Worm (Caenorhabditis elegans): Measurements from ENCODE around the gene ZK1010.8.

ZK1010.8 gene

DNA sequence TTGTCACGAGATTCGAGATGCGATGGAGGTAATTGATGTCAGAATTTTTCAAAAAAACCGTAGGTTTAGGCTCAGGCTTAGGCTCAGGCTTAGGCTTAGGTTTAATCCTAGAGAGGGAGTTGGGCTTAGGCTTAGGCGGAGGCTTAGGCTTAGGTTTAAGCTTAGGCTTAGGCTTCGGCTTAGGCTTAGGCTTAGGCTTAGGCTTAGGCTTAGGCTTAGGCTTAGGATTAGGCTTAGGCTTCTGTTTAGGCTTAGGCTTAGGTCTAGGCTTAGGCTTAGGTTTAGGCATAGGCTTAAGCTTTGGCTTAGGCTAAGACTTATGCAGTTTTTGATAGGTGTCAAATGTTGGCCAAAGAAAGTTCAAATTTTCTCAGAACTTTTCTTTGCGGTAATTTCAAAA, 3.8 kb upstream of the ZK1010.8 start:
- TF ChIP-seq unc-62 (GFP tag; optimal IDR thresholded peaks at IDR 0.05 in 1 of 2) (peak in 1 of 2 experiments; percentile 9), unc-62 (tag; optimal IDR thresholded peaks at IDR 0.05) (no peak), daf-16 (GFP tag; optimal IDR thresholded peaks at IDR 0.05) (no peak), daf-16 (tag; optimal IDR thresholded peaks at IDR 0.05) (no peak), nhr-28 (tag; optimal IDR thresholded peaks at IDR 0.05) (no peak), tag-97 (GFP tag; IDR thresholded peaks at IDR 0.05) (no peak)

DNA sequence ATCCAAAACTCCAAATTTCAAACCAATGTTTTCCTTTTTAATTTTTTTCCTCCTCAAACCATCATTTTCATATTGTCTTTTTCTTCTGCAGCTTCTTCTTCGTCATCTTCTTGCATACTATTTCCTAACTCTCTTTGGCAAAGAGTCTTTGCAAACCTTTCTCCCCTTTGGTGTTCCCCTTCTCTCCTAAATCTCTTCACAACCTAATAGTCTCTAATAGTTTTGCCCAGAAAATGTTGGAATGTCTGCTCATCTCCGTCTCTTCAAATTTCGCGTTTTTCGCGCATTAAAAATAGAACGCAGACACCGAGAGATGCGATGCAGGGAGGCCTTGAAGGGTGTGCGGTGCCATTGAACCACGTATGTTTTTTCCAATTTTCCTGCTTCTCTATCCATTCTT, 1.6 kb upstream of the ZK1010.8 start, which contains the start of gene ZK1010.10:
TSS of gene ZK1010.10 (plus strand) at position 286 of the 400 bp plus-strand sequence.
- TF ChIP-seq nhr-11 (tag; optimal IDR thresholded peaks at IDR 0.05) (no peak), fkh-10 (GFP tag; optimal IDR thresholded peaks at IDR 0.05) (peak; percentile 11), dmd-6 (GFP tag; IDR thresholded peaks at IDR 0.05) (peak; percentile 29; the same call in 1 of the 2 replicates), T26A8.4 (GFP tag; IDR thresholded peaks at IDR 0.05) (no peak), rbr-2 (tag; optimal IDR thresholded peaks at IDR 0.05) (peak; percentile 34), hmg-1.1 (GFP tag; IDR thresholded peaks at IDR 0.05) (peak; percentile 58; the same call in 1 of the 2 replicates), snpc-4 (tag; optimal IDR thresholded peaks at IDR 0.05) (no peak), mdl-1 (tag; optimal IDR thresholded peaks at IDR 0.05) (peak in 1 of 2 experiments; percentile 10), nhr-6 (tag; optimal IDR thresholded peaks at IDR 0.05) (peak; percentile 43), madf-9 (GFP tag; conservative IDR thresholded peaks at IDR 0.05) (no peak), lsy-2 (tag; optimal IDR thresholded peaks at IDR 0.05) (peak in 1 of 2 experiments; percentile 73), aha-1 (tag) (peak; percentile 2), Y5F2A.4 (GFP tag; optimal IDR thresholded peaks at IDR 0.05) (no peak), jun-1 (tag; optimal IDR thresholded peaks at IDR 0.05) (peak; percentile 6), unc-39 (tag; optimal IDR thresholded peaks at IDR 0.05) (no peak), mes-2 (tag; optimal IDR thresholded peaks at IDR 0.05; ENCODE audit: poor library complexity, severe bottlenecking) (peak; percentile 66)

- TF ChIP-seq unc-62 (GFP tag; optimal IDR thresholded peaks at IDR 0.05 in 1 of 2) (peak in 1 of 2 experiments; percentile 70), unc-62 (tag; optimal IDR thresholded peaks at IDR 0.05) (no peak), mdt-29 (GFP tag; IDR thresholded peaks at IDR 0.05) (0 out of 2 replicates have a peak, but pooled peaks have one; percentile 23), set-16 (GFP tag; IDR thresholded peaks at IDR 0.05) (peak; percentile 67), aha-1 (tag) (peak; percentile 20), zip-2 (tag; optimal IDR thresholded peaks at IDR 0.05) (no peak)
These were observed 2.2 kb downstream of the ZK1010.8 start for ce11 chrIII:12998252-12998651.

ce11 chrIII:12993607-12994006, 6.9 kb downstream of the ZK1010.8 start, which contains the start of gene col-97:
Gene col-97, minus strand, starts transcription at chrIII:12993707.
- TF ChIP-seq unc-62 (GFP tag; optimal IDR thresholded peaks at IDR 0.05 in 1 of 2) (peak in 1 of 2 experiments; percentile 40), unc-62 (tag; optimal IDR thresholded peaks at IDR 0.05) (no peak), daf-16 (GFP tag; optimal IDR thresholded peaks at IDR 0.05) (no peak), daf-16 (tag; optimal IDR thresholded peaks at IDR 0.05) (no peak), aha-1 (tag) (no peak)

DNA sequence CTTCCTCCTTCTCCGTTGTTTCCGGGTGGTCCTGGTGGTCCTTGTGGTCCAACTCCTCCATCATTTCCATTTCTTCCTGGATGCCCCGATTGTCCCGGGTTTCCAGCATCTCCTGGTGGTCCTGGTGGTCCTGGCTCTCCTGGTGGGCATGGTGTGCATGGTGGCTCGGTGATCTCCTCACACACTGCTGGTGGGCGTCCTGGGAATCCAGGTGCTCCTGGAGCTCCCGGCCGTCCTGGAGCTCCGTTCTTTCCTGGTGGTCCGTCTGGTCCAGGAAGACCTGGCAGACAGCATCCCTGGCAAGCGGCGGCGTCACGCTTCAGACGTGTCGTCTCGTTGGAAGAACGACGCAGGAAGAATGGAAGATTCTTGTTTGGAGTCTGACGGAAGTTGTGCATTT, 7.4 kb downstream of the ZK1010.8 start:
- TF ChIP-seq mxl-3 (GFP tag; optimal IDR thresholded peaks at IDR 0.05) = no peak
- TF ChIP-seq set-16 (GFP tag; IDR thresholded peaks at IDR 0.05) = peak; percentile 97

- TF ChIP-seq skn-1 (tag; optimal IDR thresholded peaks at IDR 0.05) (no peak), unc-62 (GFP tag; optimal IDR thresholded peaks at IDR 0.05 in 1 of 2) (peak in 1 of 2 experiments; percentile 60), unc-62 (tag; optimal IDR thresholded peaks at IDR 0.05) (no peak), lin-13 (GFP tag; optimal IDR thresholded peaks at IDR 0.05) (no peak), Y5F2A.4 (GFP tag; optimal IDR thresholded peaks at IDR 0.05) (no peak), madf-5 (GFP tag; IDR thresholded peaks at IDR 0.05) (no peak), lir-3 (tag; optimal IDR thresholded peaks at IDR 0.05) (no peak), jun-1 (tag; optimal IDR thresholded peaks at IDR 0.05) (no peak)
These were observed 9.5 kb downstream of the ZK1010.8 start, which contains the start of gene ZK1010.12 for ce11 chrIII:12990997-12991396. Gene ZK1010.12, plus strand, starts transcription at chrIII:12991297.
